Worm (Caenorhabditis elegans) whole organism, L1 larva: ENCODE measurements around the gene F25D1.3.
A peak's percentile ranks its signal among the peaks of the same experiment; 100 is the strongest.

Experiments
- C16A3.4 ChIP-seq: fragments of 150-350 bp; optimal IDR thresholded peaks from 2 replicates; lab custom pipeline; 2014; ENCODE audit warnings: missing biosample characterization, missing genetic modification characterization
- F16B12.6 ChIP-seq: fragments of 150-350 bp; optimal IDR thresholded peaks from 2 replicates; lab custom pipeline; 2014; ENCODE audit warnings: missing biosample characterization, missing genetic modification characterization
- Y116A8C.19 ChIP-seq: sonication (generic microtip); optimal IDR thresholded peaks from 2 replicates; lab custom pipeline; 2016; ENCODE audit warnings: missing compliant biosample characterization, missing genetic modification characterization, borderline replicate concordance
- aha-1 ChIP-seq: fragments of 150-350 bp; optimal IDR thresholded peaks from 2 replicates; lab custom pipeline; 2014; ENCODE audit warnings: missing biosample characterization, missing genetic modification characterization
- alr-1 ChIP-seq: fragments of 200-800 bp; sonication (Bioruptor generic); optimal IDR thresholded peaks from 2 replicates; lab custom pipeline; 2018; ENCODE audit warnings: borderline replicate concordance, mild to moderate bottlenecking, missing genetic modification characterization, missing compliant biosample characterization
- aly-2 ChIP-seq: fragments of 150-350 bp; optimal IDR thresholded peaks from 2 replicates; lab custom pipeline; 2014; ENCODE audit warnings: missing biosample characterization, missing genetic modification characterization
- ceh-8 ChIP-seq: fragments of 200-800 bp; sonication (Bioruptor generic); optimal IDR thresholded peaks from 2 replicates; lab custom pipeline; 2018; ENCODE audit warnings: mild to moderate bottlenecking, missing genetic modification characterization, moderate library complexity, missing compliant biosample characterization
- ceh-88 ChIP-seq: fragments of 200-800 bp; sonication (Bioruptor generic); IDR thresholded peaks from 2 replicates; pipeline ENCODE4 v1.3.6; 2022; ENCODE audit warnings: missing genetic modification characterization, missing compliant biosample characterization
- ces-1 ChIP-seq: fragments of 150-350 bp; optimal IDR thresholded peaks from 2 replicates; lab custom pipeline; 2014; ENCODE audit warnings: missing biosample characterization, missing genetic modification reagents, missing genetic modification characterization
- dsc-1 ChIP-seq: sonication (generic microtip); optimal IDR thresholded peaks from 2 replicates; lab custom pipeline; 2016; ENCODE audit warnings: mild to moderate bottlenecking, missing genetic modification characterization, missing compliant biosample characterization
- efl-1 ChIP-seq, 4 experiments: fragments of 150-350 bp; optimal IDR thresholded peaks in 3 of 4; peaks in 1 of 4; 1 replicate in 1 of 4; 2 replicates in 3 of 4; lab custom pipeline; 2014; ENCODE audit warnings: missing biosample characterization in 2 of 4, missing genetic modification characterization in 2 of 4, missing genetic modification reagents in 2 of 4
- efl-3 ChIP-seq: fragments of 200-800 bp; sonication (Bioruptor generic); optimal IDR thresholded peaks from 2 replicates; lab custom pipeline; 2018; ENCODE audit warnings: mild to moderate bottlenecking, missing genetic modification characterization, missing compliant biosample characterization
- elt-3 ChIP-seq, 6 experiments: fragments of 150-350 bp in 1 of 6; sonication (generic microtip); optimal IDR thresholded peaks; 2 replicates each; lab custom pipeline; 2017 to 2018; ENCODE audit warnings: missing biosample characterization in 6 of 6, missing genetic modification characterization in 6 of 6, inconsistent platforms in 1 of 6
- fkh-4 ChIP-seq: sonication (generic microtip); optimal IDR thresholded peaks from 2 replicates; lab custom pipeline; 2016; ENCODE audit warnings: missing compliant biosample characterization, missing genetic modification characterization, borderline replicate concordance
- fos-1 ChIP-seq: fragments of 150-350 bp; optimal IDR thresholded peaks from 2 replicates; lab custom pipeline; 2014; ENCODE audit warnings: missing biosample characterization, missing genetic modification characterization
- hlh-17 ChIP-seq: fragments of 200-800 bp; sonication (Bioruptor generic); optimal IDR thresholded peaks from 2 replicates; lab custom pipeline; 2018; ENCODE audit warnings: missing genetic modification characterization, mild to moderate bottlenecking, missing compliant biosample characterization, moderate library complexity, borderline replicate concordance
- hlh-4 ChIP-seq: sonication (generic microtip); optimal IDR thresholded peaks from 2 replicates; lab custom pipeline; 2016; ENCODE audit warnings: mild to moderate bottlenecking, missing genetic modification characterization, missing compliant biosample characterization
- hpl-2 ChIP-seq: fragments of 150-350 bp; optimal IDR thresholded peaks from 2 replicates; lab custom pipeline; 2014; ENCODE audit warnings: missing biosample characterization, missing genetic modification reagents, missing genetic modification characterization
- irx-1 ChIP-seq: sonication (generic microtip); optimal IDR thresholded peaks from 2 replicates; lab custom pipeline; 2016; ENCODE audit warnings: missing genetic modification characterization, missing compliant biosample characterization
- isw-1 ChIP-seq: fragments of 200-800 bp; sonication (Bioruptor generic); IDR thresholded peaks from 2 replicates; pipeline ENCODE4 v1.3.6; 2022; ENCODE audit warnings: missing genetic modification characterization, missing compliant biosample characterization
- lin-13 ChIP-seq: fragments of 150-350 bp; optimal IDR thresholded peaks from 2 replicates; lab custom pipeline; 2014; ENCODE audit warnings: missing biosample characterization, missing genetic modification reagents, missing genetic modification characterization
- lin-14 ChIP-seq: fragments of 200-800 bp; sonication (Bioruptor generic); optimal IDR thresholded peaks from 2 replicates; lab custom pipeline; 2018; ENCODE audit warnings: mild to moderate bottlenecking, missing genetic modification characterization, moderate library complexity, missing compliant biosample characterization
- lir-3 ChIP-seq: sonication (generic microtip); optimal IDR thresholded peaks from 2 replicates; lab custom pipeline; 2016; ENCODE audit warnings: mild to moderate bottlenecking, missing genetic modification characterization, moderate library complexity, missing compliant biosample characterization; ENCODE audit not compliant: poor library complexity
- lsy-2 ChIP-seq, 2 experiments: fragments of 150-350 bp; optimal IDR thresholded peaks; 2 replicates each; lab custom pipeline; 2014; ENCODE audit warnings: missing biosample characterization in 2 of 2, missing genetic modification characterization in 2 of 2
- mep-1 ChIP-seq: fragments of 150-350 bp; optimal IDR thresholded peaks from 2 replicates; lab custom pipeline; 2014; ENCODE audit warnings: missing biosample characterization, missing genetic modification characterization
- nhr-11 ChIP-seq: fragments of 150-350 bp; optimal IDR thresholded peaks from 2 replicates; lab custom pipeline; 2014; ENCODE audit warnings: missing biosample characterization, missing genetic modification characterization
- nhr-12 ChIP-seq: sonication (generic microtip); optimal IDR thresholded peaks from 2 replicates; lab custom pipeline; 2017; ENCODE audit warnings: missing biosample characterization, missing genetic modification characterization
- nhr-19 ChIP-seq: fragments of 200-800 bp; sonication (Bioruptor generic); conservative IDR thresholded peaks from 2 replicates; pipeline ENCODE4 v1.3.6; 2022; ENCODE audit warnings: missing genetic modification characterization, missing compliant biosample characterization
- nhr-237 ChIP-seq: fragments of 150-350 bp; optimal IDR thresholded peaks from 2 replicates; lab custom pipeline; 2014; ENCODE audit warnings: missing biosample characterization, missing genetic modification characterization
- nhr-28 ChIP-seq: fragments of 150-350 bp; optimal IDR thresholded peaks from 2 replicates; lab custom pipeline; 2014; ENCODE audit warnings: missing biosample characterization, missing genetic modification characterization
- nhr-71 ChIP-seq: sonication (generic microtip); optimal IDR thresholded peaks from 2 replicates; lab custom pipeline; 2016; ENCODE audit warnings: mild to moderate bottlenecking, missing genetic modification characterization, moderate library complexity, missing compliant biosample characterization
- nhr-77 ChIP-seq: fragments of 150-350 bp; optimal IDR thresholded peaks from 2 replicates; lab custom pipeline; 2014; ENCODE audit warnings: missing biosample characterization, missing genetic modification characterization
- nhr-84 ChIP-seq: sonication (generic microtip); optimal IDR thresholded peaks from 2 replicates; lab custom pipeline; 2017; ENCODE audit warnings: missing biosample characterization, missing genetic modification characterization
- nhr-90 ChIP-seq: sonication (generic microtip); optimal IDR thresholded peaks from 2 replicates; lab custom pipeline; 2016; ENCODE audit warnings: mild to moderate bottlenecking, missing genetic modification characterization, missing compliant biosample characterization; ENCODE audit not compliant: poor library complexity
- pag-3 ChIP-seq: sonication (generic microtip); optimal IDR thresholded peaks from 2 replicates; lab custom pipeline; 2017; ENCODE audit warnings: missing genetic modification characterization, mild to moderate bottlenecking, missing compliant biosample characterization, antibody characterized with exemption, borderline replicate concordance; ENCODE audit not compliant: insufficient read depth
- pax-3 ChIP-seq: fragments of 200-800 bp; sonication (Bioruptor generic); optimal IDR thresholded peaks from 2 replicates; lab custom pipeline; 2018; ENCODE audit warnings: mild to moderate bottlenecking, missing genetic modification characterization, moderate library complexity, missing compliant biosample characterization
- rnt-1 ChIP-seq: sonication (generic microtip); optimal IDR thresholded peaks from 2 replicates; lab custom pipeline; 2016; ENCODE audit warnings: mild to moderate bottlenecking, missing genetic modification characterization, moderate library complexity, missing compliant biosample characterization
- snu-23 ChIP-seq: sonication (generic microtip); optimal IDR thresholded peaks from 2 replicates; lab custom pipeline; 2016; ENCODE audit warnings: missing genetic modification characterization, missing compliant biosample characterization
- swsn-7 ChIP-seq: sonication (generic microtip); optimal IDR thresholded peaks from 2 replicates; lab custom pipeline; 2016; ENCODE audit warnings: missing genetic modification characterization, missing compliant biosample characterization
- unc-130 ChIP-seq: fragments of 150-350 bp; optimal IDR thresholded peaks from 2 replicates; lab custom pipeline; 2017; ENCODE audit warnings: missing biosample characterization, missing genetic modification characterization, inconsistent platforms
- unc-30 ChIP-seq: sonication (generic microtip); optimal IDR thresholded peaks from 2 replicates; lab custom pipeline; 2017; ENCODE audit warnings: missing biosample characterization, missing genetic modification characterization
- unc-62 ChIP-seq: fragments of 150-350 bp; optimal IDR thresholded peaks from 2 replicates; lab custom pipeline; 2014; ENCODE audit warnings: missing biosample characterization, missing genetic modification reagents, missing genetic modification characterization
- unc-98 ChIP-seq: fragments of 200-800 bp; sonication (Bioruptor generic); IDR thresholded peaks from 2 replicates; pipeline ENCODE4 v1.3.6; 2022; ENCODE audit warnings: missing genetic modification characterization, missing compliant biosample characterization
- xbp-1 ChIP-seq: sonication (generic microtip); optimal IDR thresholded peaks from 2 replicates; lab custom pipeline; 2016; ENCODE audit warnings: missing genetic modification characterization, missing compliant biosample characterization
- ztf-11 ChIP-seq, 2 experiments: sonication (generic microtip); optimal IDR thresholded peaks; 2 replicates each; lab custom pipeline; 2016 to 2017; ENCODE audit warnings: missing genetic modification characterization in 2 of 2, missing biosample characterization in 1 of 2, missing compliant biosample characterization in 1 of 2

The F25D1.3 gene

DNA sequence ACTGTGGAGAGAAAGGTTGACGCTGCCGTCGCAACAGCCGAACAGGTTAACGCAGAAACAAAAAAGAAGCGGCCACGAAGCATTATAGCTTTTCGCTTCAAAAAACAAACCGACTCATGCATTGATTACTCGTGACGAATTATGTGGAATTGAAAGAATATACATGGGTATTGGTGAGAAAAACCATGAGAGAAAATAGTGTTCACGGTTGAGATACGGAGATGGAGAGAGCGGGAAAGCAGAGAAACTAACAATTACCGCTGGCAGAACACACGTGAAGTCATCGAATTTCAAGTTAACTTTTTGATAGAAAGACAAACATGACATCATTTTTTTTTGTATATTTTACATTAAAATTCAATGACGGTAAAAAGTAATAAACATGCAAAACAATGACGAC lies 6.8 kb downstream of the F25D1.3 start (continued):
- TF ChIP-seq nhr-90 (tag; lab: Kevin White, UChicago) = peak; percentile 24
- no peak for TF ChIP-seq C16A3.4
- no peak for TF ChIP-seq isw-1 (GFP tag; lab: Robert Waterston, UW)
- peak; percentile 45 for TF ChIP-seq snu-23 (GFP tag; lab: Kevin White, UChicago)
- TF ChIP-seq ceh-88 (GFP tag; lab: Robert Waterston, UW) = no peak
- TF ChIP-seq nhr-237 (tag; lab: Kevin White, UChicago) = no peak
- no peak for TF ChIP-seq irx-1 (tag; lab: Kevin White, UChicago)
- TF ChIP-seq nhr-12 (tag; lab: Kevin White, UChicago) = no peak
- TF ChIP-seq lin-13 (GFP tag; lab: Kevin White, UChicago) = no peak
- TF ChIP-seq efl-3 (GFP tag; lab: Kevin White, UChicago) = no peak
- no peak for TF ChIP-seq xbp-1 (tag; lab: Kevin White, UChicago)
- TF ChIP-seq alr-1 (tag; lab: Kevin White, UChicago) = no peak
- TF ChIP-seq lin-14 (GFP tag; lab: Kevin White, UChicago) = peak; percentile 62
- TF ChIP-seq ceh-8 = no peak
- no peak for TF ChIP-seq nhr-19 (GFP tag; lab: Robert Waterston, UW)
- no peak for TF ChIP-seq F16B12.6
- no peak for TF ChIP-seq ces-1 (GFP tag; lab: Kevin White, UChicago)
- no peak for TF ChIP-seq hlh-17
- no peak for TF ChIP-seq pax-3
- TF ChIP-seq nhr-28 = no peak
- TF ChIP-seq efl-1 (optimal IDR thresholded peaks at IDR 0.05; lab: Kevin White, UChicago) = peak in 1 of 2 experiments; percentile 27
- TF ChIP-seq efl-1 (GFP tag; optimal IDR thresholded peaks at IDR 0.05 in 1 of 2; lab: Kevin White, UChicago) = peak; percentile 13 to 93
- no peak for TF ChIP-seq Y116A8C.19 (tag; lab: Kevin White, UChicago)
- no peak for TF ChIP-seq fos-1
- no peak for TF ChIP-seq hlh-4 (tag; lab: Kevin White, UChicago)
- no peak for TF ChIP-seq ztf-11 (tag; optimal IDR thresholded peaks at IDR 0.05; lab: Kevin White, UChicago)
- peak; percentile 16 for TF ChIP-seq rnt-1 (tag; lab: Kevin White, UChicago)
- TF ChIP-seq unc-130 = no peak
- TF ChIP-seq fkh-4 = no peak
- no peak for TF ChIP-seq unc-62
- no peak for TF ChIP-seq nhr-11
- TF ChIP-seq unc-30 (tag; lab: Kevin White, UChicago) = no peak
- TF ChIP-seq hpl-2 (GFP tag; lab: Kevin White, UChicago) = no peak
- peak in 1 of 6 experiments; percentile 17 for TF ChIP-seq elt-3 (tag; optimal IDR thresholded peaks at IDR 0.05; lab: Kevin White, UChicago)
- no peak for TF ChIP-seq nhr-84
- TF ChIP-seq nhr-77 = no peak
- TF ChIP-seq aha-1 (tag; lab: Kevin White, UChicago) = no peak
- no peak for TF ChIP-seq swsn-7 (tag; lab: Kevin White, UChicago)
- no peak for TF ChIP-seq dsc-1 (tag; lab: Kevin White, UChicago)
- no peak for TF ChIP-seq unc-98 (GFP tag; lab: Robert Waterston, UW)
- no peak for TF ChIP-seq aly-2 (tag; lab: Kevin White, UChicago)
- TF ChIP-seq lir-3 (tag; lab: Kevin White, UChicago) = no peak
- peak; percentile 63 for TF ChIP-seq nhr-71 (tag; lab: Kevin White, UChicago)
- no peak for TF ChIP-seq pag-3 (tag; lab: Kevin White, UChicago)
- no peak for TF ChIP-seq lsy-2 (tag; optimal IDR thresholded peaks at IDR 0.05; lab: Kevin White, UChicago)
- peak; percentile 42 for TF ChIP-seq mep-1 (tag; lab: Kevin White, UChicago)
- TF ChIP-seq, all 84 proteins: peak for 16
